Worm (Caenorhabditis elegans): Measurements from ENCODE around the gene irld-9.
"Not testable (repeated sequence)": the region's sequence is repeated elsewhere in the genome, so short reads cannot be mapped to it uniquely, and the experiment has no call there.

The irld-9 gene

ce11 chrII:1784799-1785198 is 46.1 kb upstream of the irld-9 start, which contains the start of gene C08F1.11:
TSS of gene C08F1.11 (minus strand) at chrII:1784899.
- TF ChIP-seq hpl-2 (GFP tag; optimal IDR thresholded peaks at IDR 0.05) (no peak), aha-1 (tag; optimal IDR thresholded peaks at IDR 0.05) (no peak), isw-1 (GFP tag; IDR thresholded peaks at IDR 0.05) (no peak), efl-1 (optimal IDR thresholded peaks at IDR 0.05) (no peak), efl-1 (GFP tag; optimal IDR thresholded peaks at IDR 0.05 in 1 of 2) (no peak), mep-1 (tag; optimal IDR thresholded peaks at IDR 0.05) (no peak)

ce11 chrII:1782474-1782873 is 43.7 kb upstream of the irld-9 start, which contains the start of gene math-4:
TSS of gene math-4 (minus strand) at chrII:1782574.
- TF ChIP-seq lin-13 (GFP tag; optimal IDR thresholded peaks at IDR 0.05) (no peak), efl-1 (optimal IDR thresholded peaks at IDR 0.05) (no peak), efl-1 (GFP tag; optimal IDR thresholded peaks at IDR 0.05 in 1 of 2) (peak in 1 of 2 experiments; percentile 84), lin-35 (GFP tag; optimal IDR thresholded peaks at IDR 0.05) (no peak), dpl-1 (GFP tag; optimal IDR thresholded peaks at IDR 0.05) (no peak), xbp-1 (tag; optimal IDR thresholded peaks at IDR 0.05) (no peak), ztf-4 (tag; optimal IDR thresholded peaks at IDR 0.05) (no peak), dsc-1 (tag; optimal IDR thresholded peaks at IDR 0.05) (no peak), elt-3 (tag; optimal IDR thresholded peaks at IDR 0.05) (no peak), ceh-90 (tag; optimal IDR thresholded peaks at IDR 0.05) (no peak)

- TF ChIP-seq egl-27, fos-1, nhr-12 (tag; optimal IDR thresholded peaks at IDR 0.05): not testable (repeated sequence)
Observed at ce11 chrII:1775234-1775633, 36.5 kb upstream of the irld-9 start, which contains the start of gene F36H5.14. TSS of gene F36H5.14 (plus strand) at chrII:1775534.

- no peak for TF ChIP-seq nhr-47 (tag; optimal IDR thresholded peaks at IDR 0.05)
- TF ChIP-seq nhr-28 (tag; optimal IDR thresholded peaks at IDR 0.05): no peak
- TF ChIP-seq hlh-17 (GFP tag; optimal IDR thresholded peaks at IDR 0.05; ENCODE audit: borderline replicate concordance): no peak
- no peak for TF ChIP-seq ceh-63 (GFP tag; optimal IDR thresholded peaks at IDR 0.05)
- no peak for TF ChIP-seq snu-23 (GFP tag; optimal IDR thresholded peaks at IDR 0.05)
- TF ChIP-seq lsy-2 (tag; optimal IDR thresholded peaks at IDR 0.05): no peak
- TF ChIP-seq fkh-10 (GFP tag; optimal IDR thresholded peaks at IDR 0.05): no peak
- TF ChIP-seq tlp-1 (tag; optimal IDR thresholded peaks at IDR 0.05): no peak
- no peak for TF ChIP-seq snpc-4 (tag; optimal IDR thresholded peaks at IDR 0.05)
- TF ChIP-seq efl-1 (optimal IDR thresholded peaks at IDR 0.05): no peak
- TF ChIP-seq efl-1 (GFP tag; optimal IDR thresholded peaks at IDR 0.05 in 1 of 2): no peak
- TF ChIP-seq aha-1 (tag; optimal IDR thresholded peaks at IDR 0.05): no peak
- TF ChIP-seq lin-15B (tag; optimal IDR thresholded peaks at IDR 0.05): no peak
- TF ChIP-seq nhr-77 (tag; optimal IDR thresholded peaks at IDR 0.05): no peak
- no peak for TF ChIP-seq fos-1 (tag; optimal IDR thresholded peaks at IDR 0.05)
- TF ChIP-seq C34B4.2 (tag; optimal IDR thresholded peaks at IDR 0.05): no peak
- no peak for TF ChIP-seq mef-2 (tag; optimal IDR thresholded peaks at IDR 0.05)
- no peak for TF ChIP-seq Y116A8C.19 (tag; optimal IDR thresholded peaks at IDR 0.05; ENCODE audit: borderline replicate concordance)
- TF ChIP-seq zag-1 (tag; optimal IDR thresholded peaks at IDR 0.05): no peak
- TF ChIP-seq nhr-11 (tag; optimal IDR thresholded peaks at IDR 0.05): no peak
- no peak for TF ChIP-seq hpl-2 (GFP tag; optimal IDR thresholded peaks at IDR 0.05)
Observed at ce11 chrII:1771785-1772184, 33.0 kb upstream of the irld-9 start, which contains the start of gene math-3. TSS of gene math-3 (plus strand) at chrII:1772085.

DNA sequence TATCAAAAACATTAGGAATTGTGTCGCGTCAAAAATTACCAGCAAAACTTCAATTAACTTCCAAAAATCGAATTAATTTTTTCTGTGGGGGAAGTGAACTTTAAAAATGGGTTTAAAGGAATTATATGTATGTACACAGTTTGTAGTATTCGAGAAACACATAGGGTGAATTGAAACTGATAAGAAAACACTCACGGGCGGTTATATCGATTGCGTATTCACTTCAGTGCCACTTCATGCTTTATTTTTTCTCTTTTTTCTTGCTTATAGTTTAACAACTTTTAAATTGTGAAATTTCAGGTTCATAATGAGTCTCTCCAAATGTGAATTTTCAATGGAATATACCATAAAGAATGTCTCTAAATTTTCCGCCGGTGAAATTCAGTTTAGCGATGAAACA is 32.6 kb upstream of the irld-9 start, which contains the start of gene math-26:
Gene math-26 (plus strand): TSS at position 301 of the 400 bp plus-strand sequence.
- not testable (repeated sequence) for TF ChIP-seq zag-1 (tag; optimal IDR thresholded peaks at IDR 0.05); dsc-1 (tag; optimal IDR thresholded peaks at IDR 0.05); sup-37 (GFP tag; optimal IDR thresholded peaks at IDR 0.05)
